Worm (Caenorhabditis elegans) whole organism, midembryonic: Measurements from ENCODE around the gene irg-5.

ENCODE experiments used
- T22C8.4 ChIP-seq: fragments of 200-800 bp; sonication (Bioruptor generic); IDR thresholded peaks from 2 replicates; pipeline ENCODE4 v1.3.6; 2022; ENCODE audit warnings: missing genetic modification characterization, missing compliant biosample characterization
- cog-1 ChIP-seq: sonication (generic microtip); optimal IDR thresholded peaks from 2 replicates; lab custom pipeline; 2016; ENCODE audit warnings: missing genetic modification characterization, missing compliant biosample characterization
- flt-1 ChIP-seq: fragments of 200-800 bp; sonication (Bioruptor generic); IDR thresholded peaks from 2 replicates; pipeline ENCODE4 v1.3.6; 2022; ENCODE audit warnings: missing genetic modification characterization, missing compliant biosample characterization
- klf-2 ChIP-seq: fragments of 200-800 bp; sonication (Bioruptor generic); conservative IDR thresholded peaks from 2 replicates; pipeline ENCODE4 v1.3.6; 2022; ENCODE audit warnings: missing genetic modification reagents, missing genetic modification characterization, missing compliant biosample characterization
- med-1 ChIP-seq: sonication (generic microtip); optimal IDR thresholded peaks from 2 replicates; lab custom pipeline; 2017; ENCODE audit warnings: missing genetic modification characterization, mild to moderate bottlenecking, missing compliant biosample characterization, antibody characterized with exemption, missing genetic modification reagents; ENCODE audit not compliant: insufficient read depth
- ref-1 ChIP-seq: fragments of 200-800 bp; sonication (Bioruptor generic); conservative IDR thresholded peaks from 2 replicates; pipeline ENCODE4 v1.3.6; 2022; ENCODE audit warnings: missing genetic modification reagents, missing genetic modification characterization, missing compliant biosample characterization
- tab-1 ChIP-seq: fragments of 200-800 bp; sonication (Bioruptor generic); IDR thresholded peaks from 2 replicates; pipeline ENCODE4 v1.3.6; 2022; ENCODE audit warnings: missing genetic modification characterization, missing compliant biosample characterization
- ztf-23 ChIP-seq: fragments of 200-800 bp; sonication (Bioruptor generic); IDR thresholded peaks from 2 replicates; pipeline ENCODE4 v1.3.6; 2022; ENCODE audit warnings: missing genetic modification reagents, missing genetic modification characterization, missing compliant biosample characterization

DNA sequence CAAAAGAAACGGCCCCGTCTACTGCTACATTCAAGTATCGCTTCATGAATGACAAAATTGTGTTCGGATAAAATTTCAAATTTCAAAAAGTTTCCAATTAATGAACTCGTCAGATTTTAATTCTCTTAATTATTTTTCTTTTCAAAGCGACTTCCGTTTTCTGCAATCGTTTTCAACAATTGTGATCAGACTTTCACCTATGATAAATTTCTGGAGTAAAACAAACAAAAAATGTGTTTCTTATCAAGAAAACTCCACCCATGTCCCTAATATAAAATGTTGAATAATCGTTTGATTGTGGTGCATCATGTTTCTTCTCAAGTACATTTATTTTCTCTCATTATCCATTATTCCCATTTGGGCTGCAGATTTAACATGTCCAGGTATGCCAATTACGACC, 32.9 kb upstream of the irg-5 start, which contains the start of gene F20G2.5:
- TF ChIP-seq med-1 (GFP tag; lab: Kevin White, UChicago) (no peak), ztf-23 (no peak), tab-1 (GFP tag; lab: Robert Waterston, UW) (no peak), flt-1 (GFP tag; lab: Robert Waterston, UW) (no peak), klf-2 (GFP tag; lab: Robert Waterston, UW) (no peak), cog-1 (tag; lab: Kevin White, UChicago) (no peak), ref-1 (GFP tag; lab: Robert Waterston, UW) (no peak), T22C8.4 (GFP tag; lab: Robert Waterston, UW) (no peak)
